Fruit fly (Drosophila melanogaster) ovary, adult (tissue): ENCODE measurements around the gene loh.
A peak's percentile ranks its signal among the peaks of the same experiment; 100 is the strongest.

Experiments
- CG17801 ChIP-seq: fragments of 200-800 bp; optimal IDR thresholded peaks from 2 replicates; lab custom pipeline; 2019; ENCODE audit warnings: missing biosample characterization, mild to moderate bottlenecking, missing genetic modification characterization, moderate library complexity; ENCODE audit not compliant: partially characterized antibody

Gene loh

dm6 chr2L:10442048-10442790, at the start of gene loh:
loh (plus strand) TSS chr2L:10442534.
- no peak for TF ChIP-seq CG17801 (GFP tag; lab: Kevin White, UChicago)

DNA sequence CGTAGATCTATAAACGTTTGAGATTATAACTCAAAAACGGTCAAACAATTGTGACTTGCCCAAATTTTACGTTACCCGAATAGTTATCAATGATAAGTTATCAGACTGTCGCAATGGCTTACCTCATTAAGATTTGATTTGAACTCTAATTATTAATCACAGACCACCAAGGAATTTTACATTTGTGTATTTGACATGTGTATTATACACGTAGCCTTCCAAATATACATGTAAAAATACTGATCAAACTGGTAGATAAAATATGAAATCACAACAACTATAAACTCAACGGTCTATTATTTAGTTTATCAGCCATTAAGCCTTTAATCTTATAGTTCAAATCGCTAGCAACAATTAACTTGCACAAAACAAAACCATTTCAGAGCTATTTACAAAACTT, 48.9 kb upstream of the loh start:
- TF ChIP-seq CG17801 (GFP tag; lab: Kevin White, UChicago) = no peak

DNA sequence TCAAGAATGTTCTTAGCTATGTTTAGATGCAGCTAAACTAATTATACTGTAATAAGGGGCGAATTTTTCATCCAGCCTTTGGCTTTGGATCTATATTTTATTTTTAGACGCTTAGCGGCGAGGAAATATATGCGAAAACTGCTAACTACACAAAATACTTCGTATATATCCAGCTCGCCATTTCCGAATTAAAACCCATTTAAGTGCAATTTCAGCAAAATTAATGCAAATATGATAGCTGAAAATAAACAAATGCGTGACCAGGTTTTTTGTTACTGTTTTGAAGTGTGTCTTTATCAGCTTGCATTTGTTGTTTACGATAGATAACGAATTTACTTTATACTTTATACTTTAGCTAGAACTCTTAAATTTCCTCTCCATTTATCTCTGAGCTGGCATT, 47.3 kb upstream of the loh start:
- TF ChIP-seq CG17801 (GFP tag; lab: Kevin White, UChicago) = peak; percentile 8

dm6 chr2L:10395642-10396487, 46.5 kb upstream of the loh start, which contains the start of gene Mdh1:
Mdh1 (minus strand) TSS chr2L:10396332.
- TF ChIP-seq CG17801 (GFP tag; lab: Kevin White, UChicago) = no peak

dm6 chr2L:10396488-10396824, 45.9 kb upstream of the loh start, which contains the start of gene Cnot4:
Cnot4 (plus strand) TSS chr2L:10396716.
- TF ChIP-seq CG17801 (GFP tag; lab: Kevin White, UChicago) = peak; percentile 4

- TF ChIP-seq CG17801 (GFP tag; lab: Kevin White, UChicago) = no peak
Measured at dm6 chr2L:10396877-10397587, 45.3 kb upstream of the loh start.

- no peak for TF ChIP-seq CG17801 (GFP tag; lab: Kevin White, UChicago)
Measured at dm6 chr2L:10403803-10404315, 38.5 kb upstream of the loh start.

DNA sequence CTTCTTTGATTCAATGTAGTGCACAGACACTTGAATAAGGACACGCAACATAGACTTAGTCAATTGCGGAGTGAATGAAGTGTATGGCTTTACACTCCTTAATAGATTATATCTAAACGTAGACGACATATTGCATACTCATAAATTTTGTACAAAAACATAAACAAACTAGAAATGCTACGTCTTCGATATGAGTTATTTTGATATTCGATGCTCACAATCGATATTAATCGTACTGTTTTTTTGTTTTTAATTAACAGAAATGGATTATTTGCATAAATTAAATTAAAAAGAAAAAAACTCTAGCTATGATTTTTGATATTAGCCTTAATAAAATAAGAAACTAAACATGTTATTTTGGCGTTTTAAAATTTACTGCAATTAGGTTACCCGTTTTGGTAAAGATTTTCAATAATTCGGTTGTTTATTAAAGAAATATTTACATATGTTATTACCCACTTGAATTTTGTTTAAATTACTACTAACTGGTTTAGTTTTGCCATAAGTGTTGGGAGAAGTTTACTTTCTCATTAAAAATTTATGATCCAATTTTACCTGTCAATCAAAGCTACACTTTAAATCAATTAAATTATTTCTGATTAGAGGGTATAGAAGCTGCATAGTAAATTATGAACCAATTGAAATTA, 37.2 kb upstream of the loh start, which contains the start of the genes CG17768, LSm-4 and Ir31a:
CG17768 (minus strand) TSS at position 196 of the 647 bp plus-strand sequence.
LSm-4 (minus strand) TSS at position 196 of the 647 bp plus-strand sequence.
Ir31a (plus strand) TSS at position 558 of the 647 bp plus-strand sequence.
- TF ChIP-seq CG17801 (GFP tag; lab: Kevin White, UChicago) = no peak

dm6 chr2L:10408122-10408576, 34.2 kb upstream of the loh start, which contains the start of the genes Ip259 and RpS27A:
Ip259 (plus strand) TSS chr2L:10408352.
RpS27A (plus strand) TSS chr2L:10408352.
- TF ChIP-seq CG17801 (GFP tag; lab: Kevin White, UChicago) = peak; percentile 83

DNA sequence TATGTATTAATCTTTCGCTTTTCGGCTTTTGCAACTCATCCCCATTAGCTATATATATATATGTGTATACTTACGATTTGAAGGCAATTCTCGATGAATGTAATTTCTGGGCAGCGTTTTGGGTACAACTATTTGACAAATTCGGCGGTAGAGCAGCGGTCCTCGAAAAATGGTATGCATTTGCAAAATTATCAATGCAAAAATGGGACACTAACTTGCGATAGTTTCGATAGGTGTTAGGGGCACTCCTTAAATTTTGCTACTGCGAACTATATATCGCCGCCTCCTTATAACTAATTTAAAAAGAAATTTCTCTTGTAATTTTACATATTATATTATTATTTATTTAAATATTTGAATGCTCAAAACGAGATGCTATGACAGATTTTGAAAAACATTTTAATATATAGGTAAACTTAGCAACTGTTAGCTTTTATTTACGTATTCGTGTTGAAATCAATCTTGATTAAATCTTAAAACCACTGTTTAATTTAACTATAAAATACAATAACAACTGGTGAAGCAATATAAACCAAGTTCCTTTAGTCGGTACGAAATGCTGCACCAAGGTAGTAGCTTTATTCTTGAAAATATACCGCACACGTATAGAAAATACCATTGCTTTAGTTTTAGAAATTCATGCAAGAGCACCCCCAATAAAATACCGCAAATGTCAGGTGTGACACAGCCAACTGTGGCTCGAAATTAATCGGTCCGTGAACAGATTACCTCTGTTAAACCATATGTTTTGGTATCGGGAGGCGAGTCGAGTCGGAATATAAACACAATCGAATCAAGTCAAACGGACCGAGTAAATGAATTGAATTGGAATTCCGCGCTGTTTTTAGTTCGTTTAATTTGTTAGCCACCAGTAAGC, 28.8 kb upstream of the loh start, which contains the start of the genes CG5355 and Klp31E:
CG5355 (minus strand) TSS at position 213 of the 877 bp plus-strand sequence.
Klp31E (plus strand) TSS at position 767 of the 877 bp plus-strand sequence.
- TF ChIP-seq CG17801 (GFP tag; lab: Kevin White, UChicago) = no peak

- no peak for TF ChIP-seq CG17801 (GFP tag; lab: Kevin White, UChicago)
Measured at dm6 chr2L:10418981-10419380, 23.4 kb upstream of the loh start, which contains the start of gene RfC3. RfC3 (plus strand) TSS chr2L:10419190.
